Worm (Caenorhabditis elegans) whole organism, L3 larva: ENCODE results near the gene unc-50.
A peak's percentile ranks its signal among the peaks of the same experiment; 100 is the strongest.

Experiments
- R02D3.7 ChIP-seq: fragments of 150-350 bp; optimal IDR thresholded peaks from 2 replicates; lab custom pipeline; 2014; ENCODE audit warnings: missing biosample characterization, missing genetic modification characterization
- ZK546.5 ChIP-seq: sonication (generic microtip); optimal IDR thresholded peaks from 2 replicates; lab custom pipeline; 2017; ENCODE audit warnings: missing biosample characterization, missing genetic modification characterization
- aly-2 ChIP-seq: fragments of 150-350 bp; optimal IDR thresholded peaks from 2 replicates; lab custom pipeline; 2014; ENCODE audit warnings: missing biosample characterization, missing genetic modification characterization
- ama-1 ChIP-seq: fragments of 150-350 bp; optimal IDR thresholded peaks from 2 replicates; lab custom pipeline; 2018
- ceh-16 ChIP-seq: sonication (generic microtip); optimal IDR thresholded peaks from 2 replicates; lab custom pipeline; 2017; ENCODE audit warnings: missing biosample characterization, missing genetic modification characterization
- ceh-28 ChIP-seq: fragments of 150-350 bp; optimal IDR thresholded peaks from 2 replicates; lab custom pipeline; 2014; ENCODE audit warnings: missing biosample characterization, missing genetic modification reagents, missing genetic modification characterization
- ceh-82 ChIP-seq: fragments of 150-350 bp; optimal IDR thresholded peaks from 2 replicates; lab custom pipeline; 2014; ENCODE audit warnings: missing biosample characterization, missing genetic modification characterization
- ceh-9 ChIP-seq: sonication (generic microtip); optimal IDR thresholded peaks from 2 replicates; lab custom pipeline; 2018; ENCODE audit warnings: missing biosample characterization, missing genetic modification characterization
- egl-27 ChIP-seq: sonication (generic microtip); optimal IDR thresholded peaks from 4 replicates; lab custom pipeline; 2017; ENCODE audit warnings: missing biosample characterization, missing genetic modification reagents, missing genetic modification characterization
- elt-1 ChIP-seq: fragments of 150-350 bp; optimal IDR thresholded peaks from 2 replicates; lab custom pipeline; 2014; ENCODE audit warnings: missing biosample characterization, missing genetic modification characterization
- elt-2 ChIP-seq: sonication (generic microtip); optimal IDR thresholded peaks from 2 replicates; lab custom pipeline; 2016; ENCODE audit warnings: missing genetic modification reagents, mild to moderate bottlenecking, missing genetic modification characterization, missing compliant biosample characterization
- elt-3 ChIP-seq, 3 experiments: fragments of 150-350 bp in 1 of 3; sonication (generic microtip) in 2 of 3; optimal IDR thresholded peaks; 2 replicates in 2 of 3; 4 replicates in 1 of 3; lab custom pipeline; 2014 to 2017; ENCODE audit warnings: missing biosample characterization in 3 of 3, missing genetic modification characterization in 3 of 3
- fkh-10 ChIP-seq: sonication (generic microtip); optimal IDR thresholded peaks from 2 replicates; lab custom pipeline; 2017; ENCODE audit warnings: missing biosample characterization, missing genetic modification reagents, missing genetic modification characterization
- fkh-2 ChIP-seq: fragments of 150-350 bp; optimal IDR thresholded peaks from 2 replicates; lab custom pipeline; 2014; ENCODE audit warnings: missing biosample characterization, missing genetic modification reagents, missing genetic modification characterization
- jun-1 ChIP-seq: fragments of 150-350 bp; optimal IDR thresholded peaks from 2 replicates; lab custom pipeline; 2014; ENCODE audit warnings: missing biosample characterization, missing genetic modification reagents, missing genetic modification characterization
- lin-39 ChIP-seq: fragments of 150-350 bp; optimal IDR thresholded peaks from 2 replicates; lab custom pipeline; 2018; ENCODE audit warnings: missing biosample characterization, missing genetic modification reagents, missing genetic modification characterization
- mdl-1 ChIP-seq: fragments of 150-350 bp; optimal IDR thresholded peaks from 2 replicates; lab custom pipeline; 2014; ENCODE audit warnings: missing biosample characterization, missing genetic modification characterization
- mml-1 ChIP-seq: fragments of 150-350 bp; sonication (generic microtip); optimal IDR thresholded peaks from 3 replicates; lab custom pipeline; 2014; ENCODE audit warnings: missing biosample characterization, missing genetic modification characterization
- nhr-12 ChIP-seq: fragments of 150-350 bp; optimal IDR thresholded peaks from 2 replicates; lab custom pipeline; 2014; ENCODE audit warnings: missing biosample characterization, missing genetic modification characterization
- nhr-23 ChIP-seq: fragments of 150-350 bp; optimal IDR thresholded peaks from 2 replicates; lab custom pipeline; 2014; ENCODE audit warnings: missing biosample characterization, missing genetic modification reagents, missing genetic modification characterization
- nhr-237 ChIP-seq: fragments of 150-350 bp; optimal IDR thresholded peaks from 2 replicates; lab custom pipeline; 2014; ENCODE audit warnings: missing biosample characterization, missing genetic modification characterization
- nhr-25 ChIP-seq: sonication (generic microtip); optimal IDR thresholded peaks from 2 replicates; lab custom pipeline; 2017; ENCODE audit warnings: missing biosample characterization, missing genetic modification characterization
- nhr-28 ChIP-seq: fragments of 150-350 bp; optimal IDR thresholded peaks from 2 replicates; lab custom pipeline; 2014; ENCODE audit warnings: missing biosample characterization, missing genetic modification characterization
- nhr-43 ChIP-seq: sonication (generic microtip); optimal IDR thresholded peaks from 2 replicates; lab custom pipeline; 2016; ENCODE audit warnings: mild to moderate bottlenecking, missing genetic modification characterization, missing compliant biosample characterization; ENCODE audit not compliant: poor library complexity, severe bottlenecking
- nhr-76 ChIP-seq: fragments of 150-350 bp; sonication (generic microtip); optimal IDR thresholded peaks from 5 replicates; lab custom pipeline; 2014; ENCODE audit warnings: missing biosample characterization, missing genetic modification characterization
- pha-4 ChIP-seq: fragments of 150-350 bp; optimal IDR thresholded peaks from 2 replicates; lab custom pipeline; 2014; ENCODE audit warnings: missing biosample characterization, missing genetic modification reagents, missing genetic modification characterization
- pqm-1 ChIP-seq: fragments of 150-350 bp; optimal IDR thresholded peaks from 2 replicates; lab custom pipeline; 2017; ENCODE audit warnings: missing biosample characterization, missing genetic modification characterization, inconsistent platforms
- skn-1 ChIP-seq: fragments of 150-350 bp; optimal IDR thresholded peaks from 2 replicates; lab custom pipeline; 2014; ENCODE audit warnings: missing biosample characterization, missing genetic modification characterization
- snpc-4 ChIP-seq: fragments of 150-350 bp; optimal IDR thresholded peaks from 2 replicates; lab custom pipeline; 2014; ENCODE audit warnings: missing biosample characterization, missing genetic modification characterization
- unc-39 ChIP-seq: sonication (generic microtip); optimal IDR thresholded peaks from 4 replicates; lab custom pipeline; 2017; ENCODE audit warnings: missing biosample characterization, missing genetic modification characterization
- unc-62 ChIP-seq: fragments of 150-350 bp; sonication (generic microtip); optimal IDR thresholded peaks from 4 replicates; lab custom pipeline; 2014; ENCODE audit warnings: missing biosample characterization, missing genetic modification reagents, missing genetic modification characterization
- ztf-11 ChIP-seq: fragments of 150-350 bp; optimal IDR thresholded peaks from 2 replicates; lab custom pipeline; 2014; ENCODE audit warnings: missing biosample characterization, missing genetic modification characterization

The unc-50 gene

DNA sequence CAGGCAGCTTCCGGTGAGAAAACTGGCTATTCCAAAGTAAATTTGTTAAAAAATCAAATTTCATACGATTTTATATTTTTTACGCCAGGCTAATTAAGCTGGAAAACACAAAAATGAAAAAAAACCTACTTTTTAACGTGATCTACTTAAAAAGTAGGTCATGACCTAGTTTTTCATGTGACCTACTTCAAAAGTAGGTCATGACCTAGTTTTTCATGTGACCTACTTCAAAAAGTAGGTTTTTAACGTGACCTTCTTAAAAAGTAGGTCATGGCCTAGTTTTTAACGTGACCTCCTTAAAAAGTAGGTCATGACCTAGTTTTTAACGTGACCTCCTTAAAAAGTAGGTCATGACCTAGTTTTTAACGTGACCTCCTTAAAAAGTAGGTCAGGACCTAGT, 1.3 kb downstream of the unc-50 start:
- TF ChIP-seq nhr-23 (tag; lab: Kevin White, UChicago) = peak; percentile 68

DNA sequence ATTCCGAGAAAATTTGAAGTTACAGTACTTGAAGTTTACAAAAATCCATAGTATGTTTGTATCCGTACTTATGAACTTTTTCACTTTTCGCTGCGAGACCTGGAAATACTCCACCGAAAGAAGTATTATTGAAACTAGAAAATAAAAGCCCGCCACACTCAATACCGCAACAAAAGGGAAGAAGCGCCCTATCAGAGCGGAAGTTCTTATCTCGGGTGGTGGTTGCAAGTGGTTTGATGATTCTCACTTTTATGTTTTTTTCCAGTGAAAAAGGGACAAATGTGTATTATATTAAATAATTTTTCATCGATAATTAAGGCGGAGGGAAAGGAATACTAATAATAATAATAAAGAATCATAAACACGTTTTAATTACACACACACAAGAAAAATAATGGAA, 3.7 kb downstream of the unc-50 start:
- peak; percentile 16 for TF ChIP-seq pha-4
- no peak for TF ChIP-seq egl-27 (tag; lab: Kevin White, UChicago)
- no peak for TF ChIP-seq ceh-82
- no peak for TF ChIP-seq lin-39
- peak; percentile 70 for TF ChIP-seq elt-2
- no peak for TF ChIP-seq nhr-23 (tag; lab: Kevin White, UChicago)

DNA sequence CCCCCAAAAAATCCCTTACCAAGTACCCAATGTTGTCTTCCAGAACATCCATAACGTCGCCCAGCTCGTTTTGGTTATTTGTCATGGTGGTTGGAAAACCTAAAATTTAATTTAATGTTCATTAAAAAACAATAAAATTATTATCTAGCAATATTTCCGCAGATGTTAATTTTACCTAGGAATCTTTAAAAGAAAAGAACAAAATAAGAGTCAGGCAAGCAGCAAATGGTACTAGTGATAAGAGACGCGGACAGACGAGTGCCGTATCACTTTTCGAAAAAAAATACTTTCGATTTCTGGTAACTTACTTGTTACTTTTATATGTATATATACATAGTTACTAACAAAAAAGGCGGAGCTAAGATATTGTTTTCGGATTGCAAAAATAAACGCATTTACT, 6.9 kb downstream of the unc-50 start, which contains the start of gene T07A5.7:
T07A5.7 (minus strand) TSS at position 101 of the 400 bp plus-strand sequence.
- TF ChIP-seq ceh-16 (no peak), aly-2 (tag; lab: Kevin White, UChicago) (no peak), fkh-2 (tag; lab: Kevin White, UChicago) (no peak), ztf-11 (no peak), ceh-28 (tag; lab: Kevin White, UChicago) (no peak), mml-1 (tag; lab: Kevin White, UChicago) (no peak), lin-39 (no peak), ceh-9 (no peak), nhr-23 (tag; lab: Kevin White, UChicago) (no peak), ZK546.5 (no peak), elt-3 (tag; optimal IDR thresholded peaks at IDR 0.05; lab: Kevin White, UChicago) (no peak), elt-1 (tag; lab: Kevin White, UChicago) (no peak), unc-39 (tag; lab: Kevin White, UChicago) (no peak), nhr-76 (tag; lab: Kevin White, UChicago) (no peak), unc-62 (no peak), skn-1 (no peak), elt-2 (no peak), R02D3.7 (tag; lab: Kevin White, UChicago) (no peak), ama-1 (lab: Kevin White, UChicago) (no peak), pqm-1 (no peak)
- TF ChIP-seq, all 47 proteins: peak for 0

DNA sequence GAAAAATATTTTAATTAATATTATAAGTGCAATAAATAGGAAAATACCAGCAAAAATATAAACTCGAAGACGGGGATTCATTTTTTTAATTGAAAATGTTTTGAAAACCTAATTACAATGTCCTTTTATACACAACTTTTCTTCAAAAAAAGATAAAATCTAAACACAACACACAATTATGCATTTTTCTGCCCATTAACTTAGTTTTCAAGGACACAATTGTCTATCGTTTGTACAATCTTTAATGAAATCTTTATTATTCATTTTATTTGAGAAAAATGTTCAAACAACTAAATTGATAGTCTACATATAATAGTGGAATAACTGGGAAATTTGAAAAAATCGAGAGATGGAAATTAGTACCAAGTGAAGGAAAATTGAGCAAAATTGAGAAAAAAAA, 11.9 kb downstream of the unc-50 start, which contains the start of gene T07A5.1:
T07A5.1 (minus strand) TSS at position 149 of the 400 bp plus-strand sequence.
- TF ChIP-seq nhr-25 (tag; lab: Kevin White, UChicago) (peak; percentile 53), lin-39 (no peak), nhr-237 (no peak), elt-1 (tag; lab: Kevin White, UChicago) (peak; percentile 80)

DNA sequence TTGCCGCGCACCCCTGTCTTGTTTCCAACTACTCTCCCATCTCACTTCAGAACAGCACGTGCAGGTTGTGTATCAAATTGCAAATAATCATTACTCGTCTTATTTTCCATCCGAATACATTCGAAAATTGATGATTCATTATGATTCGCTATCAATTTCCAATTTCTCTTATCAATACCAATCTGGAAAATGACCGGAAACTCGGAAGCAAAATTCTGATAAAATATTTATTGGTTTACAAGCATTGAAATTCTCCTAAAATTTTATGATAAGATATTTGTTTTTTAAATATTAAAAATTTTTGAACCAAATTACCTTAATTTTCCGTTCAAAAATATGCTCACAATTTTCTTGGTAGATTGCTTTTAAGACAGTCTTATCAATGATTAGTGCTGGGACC, 12.7 kb downstream of the unc-50 start:
- TF ChIP-seq elt-2 (peak; percentile 71), jun-1 (tag; lab: Kevin White, UChicago) (peak; percentile 24), aly-2 (tag; lab: Kevin White, UChicago) (no peak), pqm-1 (peak; percentile 59)

DNA sequence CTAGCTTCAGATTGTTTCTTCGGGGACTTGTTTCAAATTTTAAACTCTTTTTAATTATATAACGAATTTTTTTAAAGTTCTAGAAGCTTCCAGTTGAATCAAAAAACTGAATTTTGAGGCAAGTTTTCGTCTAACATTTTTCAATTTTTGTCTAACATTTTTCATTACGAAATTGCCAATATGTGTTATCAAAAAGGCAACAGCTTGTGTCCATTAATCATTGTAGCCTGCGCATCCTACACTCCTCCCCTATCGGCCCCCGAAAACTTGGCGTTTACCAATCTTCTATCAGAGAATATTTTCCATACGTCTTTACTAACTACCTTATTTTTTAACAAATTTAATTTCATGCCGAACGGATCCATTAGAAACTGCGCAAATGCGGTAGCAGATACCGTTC, 17.9 kb downstream of the unc-50 start, which contains the start of gene vglu-3:
vglu-3 (plus strand) TSS at position 301 of the 400 bp plus-strand sequence.
- TF ChIP-seq elt-3 (tag; optimal IDR thresholded peaks at IDR 0.05; lab: Kevin White, UChicago) = no peak
- TF ChIP-seq ama-1 (lab: Kevin White, UChicago) = no peak
- TF ChIP-seq ceh-82 = no peak
- no peak for TF ChIP-seq fkh-10 (GFP tag; lab: Kevin White, UChicago)
- no peak for TF ChIP-seq snpc-4
- TF ChIP-seq nhr-12 (tag; lab: Kevin White, UChicago) = no peak
- no peak for TF ChIP-seq lin-39
- no peak for TF ChIP-seq skn-1
- no peak for TF ChIP-seq mdl-1 (tag; lab: Kevin White, UChicago)
- TF ChIP-seq mml-1 (tag; lab: Kevin White, UChicago) = no peak
- TF ChIP-seq ceh-28 (tag; lab: Kevin White, UChicago) = no peak
- no peak for TF ChIP-seq nhr-43 (tag; lab: Kevin White, UChicago)
- no peak for TF ChIP-seq ceh-16
- TF ChIP-seq jun-1 (tag; lab: Kevin White, UChicago) = no peak
- no peak for TF ChIP-seq nhr-28 (tag; lab: Kevin White, UChicago)
- no peak for TF ChIP-seq nhr-237
